Worm (Caenorhabditis elegans): Measurements from ENCODE around the gene fpn-1.2.

The fpn-1.2 gene

DNA sequence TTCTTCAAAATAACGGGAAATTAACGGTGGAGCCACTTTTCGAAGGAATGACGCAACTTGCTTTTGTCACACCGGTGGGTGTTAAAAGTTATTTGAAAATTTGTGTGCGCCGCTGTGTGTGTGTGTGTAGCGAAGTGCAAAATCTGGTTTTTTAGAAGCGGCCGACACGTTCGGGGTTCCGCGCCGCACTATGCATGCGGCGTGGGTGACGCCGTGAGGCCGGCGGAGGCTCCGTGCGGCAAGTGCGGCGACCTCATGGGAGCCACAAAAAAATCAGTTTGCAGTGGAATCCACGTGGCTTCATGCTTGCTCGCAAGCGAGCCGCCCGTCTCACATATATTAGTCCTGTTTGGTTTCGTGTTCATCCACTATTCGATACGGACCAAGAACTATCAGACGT is 9.2 kb downstream of the fpn-1.2 start:
- TF ChIP-seq egrh-3 (GFP tag; IDR thresholded peaks at IDR 0.05) (peak; percentile 62; the same call in 1 of the 2 replicates), F57C9.4 (tag; optimal IDR thresholded peaks at IDR 0.05) (no peak), snpc-4 (GFP tag; optimal IDR thresholded peaks at IDR 0.05) (peak; percentile 29), snpc-4 (tag; optimal IDR thresholded peaks at IDR 0.05) (peak in 3 of 4 experiments; percentile 71 to 94 (median 91)), snpc-3.4 (tag; optimal IDR thresholded peaks at IDR 0.05) (no peak), ama-1 (optimal IDR thresholded peaks at IDR 0.05) (no peak), ama-1 (GFP tag; optimal IDR thresholded peaks at IDR 0.05) (no peak), hsf-1 (GFP tag; IDR thresholded peaks at IDR 0.05) (no peak), chd-7 (tag; optimal IDR thresholded peaks at IDR 0.05) (no peak), Y56A3A.18 (GFP tag; IDR thresholded peaks at IDR 0.05) (no peak), nhr-27 (tag; optimal IDR thresholded peaks at IDR 0.05) (no peak), sea-2 (GFP tag; IDR thresholded peaks at IDR 0.05) (no peak), hmg-20 (GFP tag; IDR thresholded peaks at IDR 0.05) (no peak), rpc-1 (optimal IDR thresholded peaks at IDR 0.05) (no peak), rpc-1 (tag; optimal IDR thresholded peaks at IDR 0.05) (no peak), F22D6.2 (tag; optimal IDR thresholded peaks at IDR 0.05) (no peak), hlh-26 (GFP tag; conservative IDR thresholded peaks at IDR 0.05) (no peak), aptf-2 (GFP tag; conservative IDR thresholded peaks at IDR 0.05) (no peak), cebp-2 (GFP tag; IDR thresholded peaks at IDR 0.05) (no peak), pha-4 (tag; optimal IDR thresholded peaks at IDR 0.05) (no peak), efl-1 (GFP tag; optimal IDR thresholded peaks at IDR 0.05) (no peak), ztf-22 (GFP tag; optimal IDR thresholded peaks at IDR 0.05) (no peak), F57A8.1 (GFP tag; optimal IDR thresholded peaks at IDR 0.05) (no peak), nhr-120 (GFP tag; IDR thresholded peaks at IDR 0.05) (0 out of 2 replicates have a peak, but pooled peaks have one; percentile 52), snpc-1.1 (tag; optimal IDR thresholded peaks at IDR 0.05; ENCODE audit: insufficient read depth) (peak; percentile 78), dox-1 (GFP tag; IDR thresholded peaks at IDR 0.05) (peak; percentile 49; the same call in 1 of the 2 replicates), lsl-1 (GFP tag; optimal IDR thresholded peaks at IDR 0.05) (no peak), repo-1 (tag; optimal IDR thresholded peaks at IDR 0.05) (no peak), nfya-2 (GFP tag; IDR thresholded peaks at IDR 0.05) (no peak), hmg-1.2 (GFP tag; IDR thresholded peaks at IDR 0.05) (peak; percentile 78), lin-40 (tag; optimal IDR thresholded peaks at IDR 0.05) (no peak), mcd-1 (GFP tag; IDR thresholded peaks at IDR 0.05) (peak; percentile 40; the same call in 1 of the 2 replicates), B0336.3 (GFP tag; IDR thresholded peaks at IDR 0.05) (0 out of 2 replicates have a peak, but pooled peaks have one; percentile 22)

DNA sequence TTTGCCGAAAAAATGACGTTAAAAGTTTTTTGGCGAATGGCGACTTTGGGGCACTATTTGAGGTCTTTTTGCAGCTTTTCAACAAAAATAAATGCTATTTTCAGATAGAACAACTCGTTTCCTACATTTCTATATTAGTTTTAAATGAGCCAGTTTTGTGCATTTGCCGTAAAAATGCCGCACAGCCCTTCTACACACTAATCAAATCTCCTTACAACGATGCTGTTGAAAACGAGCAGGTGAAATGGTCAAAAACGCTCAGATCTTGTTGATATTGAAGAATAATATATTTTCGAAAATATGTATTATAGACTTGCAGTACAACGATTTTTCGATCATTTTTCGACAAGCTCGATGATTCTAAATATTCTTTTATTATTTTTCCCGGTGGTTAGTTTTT is 9.7 kb downstream of the fpn-1.2 start, which contains the start of gene chil-14:
chil-14 (plus strand) TSS at position 301 of the 400 bp plus-strand sequence.
- TF ChIP-seq Y56A3A.18 (GFP tag; IDR thresholded peaks at IDR 0.05), result no peak
- no peak for TF ChIP-seq mcd-1 (GFP tag; IDR thresholded peaks at IDR 0.05)
- TF ChIP-seq die-1 (tag; optimal IDR thresholded peaks at IDR 0.05), result no peak
- TF ChIP-seq ama-1 (optimal IDR thresholded peaks at IDR 0.05), result no peak
- TF ChIP-seq ama-1 (GFP tag; optimal IDR thresholded peaks at IDR 0.05), result no peak
- TF ChIP-seq F52B5.7 (tag; optimal IDR thresholded peaks at IDR 0.05), result no peak
- TF ChIP-seq attf-5 (GFP tag; optimal IDR thresholded peaks at IDR 0.05), result no peak
- no peak for TF ChIP-seq C17E4.6 (GFP tag; IDR thresholded peaks at IDR 0.05)
- TF ChIP-seq madf-3 (GFP tag; IDR thresholded peaks at IDR 0.05), result no peak

DNA sequence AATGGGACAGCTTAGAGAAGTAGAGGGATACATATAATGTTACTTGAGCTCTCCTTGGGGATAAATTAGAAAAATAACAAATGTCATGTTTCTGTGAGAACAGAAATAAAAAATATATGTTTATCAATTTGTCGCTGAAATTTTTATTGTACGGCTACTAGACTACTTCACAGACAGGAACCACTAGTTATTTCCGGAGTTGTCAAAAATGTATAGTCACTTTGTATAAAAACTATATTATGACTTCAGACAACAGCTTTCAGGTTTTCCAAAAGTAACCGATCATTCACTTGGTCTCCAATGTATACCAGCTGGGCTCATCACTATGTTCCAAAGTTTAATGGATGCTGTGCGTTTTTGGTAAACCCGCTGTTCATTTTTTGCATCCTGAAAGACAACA is 13.2 kb downstream of the fpn-1.2 start, which contains the start of gene srj-23:
srj-23 (plus strand) TSS at position 301 of the 400 bp plus-strand sequence.
- no peak for TF ChIP-seq ets-4 (GFP tag; optimal IDR thresholded peaks at IDR 0.05)
- TF ChIP-seq T26A5.8 (tag; optimal IDR thresholded peaks at IDR 0.05), result no peak
- TF ChIP-seq nhr-179 (tag; optimal IDR thresholded peaks at IDR 0.05), result no peak
- TF ChIP-seq lin-40 (tag; optimal IDR thresholded peaks at IDR 0.05), result no peak
- no peak for TF ChIP-seq mcd-1 (GFP tag; IDR thresholded peaks at IDR 0.05)
- TF ChIP-seq pbrm-1 (GFP tag; IDR thresholded peaks at IDR 0.05), result no peak
- TF ChIP-seq sdz-38 (tag; optimal IDR thresholded peaks at IDR 0.05), result no peak
- no peak for TF ChIP-seq ceh-40 (GFP tag; IDR thresholded peaks at IDR 0.05)
- TF ChIP-seq ztf-25 (GFP tag; IDR thresholded peaks at IDR 0.05), result no peak
- TF ChIP-seq snpc-3.4 (tag; optimal IDR thresholded peaks at IDR 0.05), result no peak
- TF ChIP-seq rec-8 (tag; optimal IDR thresholded peaks at IDR 0.05), result no peak
